Worm (Caenorhabditis elegans) whole organism, mixed stage, embryonic: ENCODE measurements around the gene scav-4.

Experiments used
- blmp-1 ChIP-seq: fragments of 150-350 bp; optimal IDR thresholded peaks from 2 replicates; lab custom pipeline; 2014; ENCODE audit warnings: missing biosample characterization, missing genetic modification characterization
- elt-3 ChIP-seq: fragments of 150-350 bp; optimal IDR thresholded peaks from 2 replicates; lab custom pipeline; 2014; ENCODE audit warnings: missing biosample characterization, missing genetic modification characterization
- nhr-237 ChIP-seq: fragments of 150-350 bp; optimal IDR thresholded peaks from 2 replicates; lab custom pipeline; 2014; ENCODE audit warnings: missing biosample characterization, missing genetic modification characterization
- snpc-4 ChIP-seq: fragments of 150-350 bp; optimal IDR thresholded peaks from 2 replicates; lab custom pipeline; 2014; ENCODE audit warnings: missing biosample characterization, missing genetic modification characterization
- sptf-1 ChIP-seq: sonication (generic microtip); optimal IDR thresholded peaks from 2 replicates; lab custom pipeline; 2017; ENCODE audit warnings: mild to moderate bottlenecking, missing genetic modification characterization, moderate library complexity, missing compliant biosample characterization
- tbx-8 ChIP-seq: fragments of 200-800 bp; sonication (Bioruptor generic); optimal IDR thresholded peaks from 2 replicates; lab custom pipeline; 2018; ENCODE audit warnings: mild to moderate bottlenecking, missing genetic modification characterization, moderate library complexity, missing compliant biosample characterization
- ztf-11 ChIP-seq: fragments of 150-350 bp; optimal IDR thresholded peaks from 2 replicates; lab custom pipeline; 2014; ENCODE audit warnings: missing biosample characterization, missing genetic modification characterization

ce11 chrX:12975595-12976089 is 5.9 kb upstream of the scav-4 start, which contains the start of gene ppk-3:
- no peak for TF ChIP-seq tbx-8
- no peak for TF ChIP-seq snpc-4 (tag; lab: Kevin White, UChicago)
- TF ChIP-seq nhr-237 (tag; lab: Kevin White, UChicago): peak; percentile 36
- TF ChIP-seq elt-3 (tag; lab: Kevin White, UChicago): no peak
- no peak for TF ChIP-seq ztf-11
- TF ChIP-seq blmp-1 (tag; lab: Kevin White, UChicago): no peak
- no peak for TF ChIP-seq sptf-1 (tag; lab: Kevin White, UChicago)
